Worm (Caenorhabditis elegans) whole organism, L4 larva: ENCODE measurements around the gene umps-1.

Experiments
- aha-1 ChIP-seq: fragments of 150-350 bp; peaks from one replicate; lab custom pipeline; 2014; ENCODE audit warnings: missing biosample characterization, missing genetic modification characterization
- attf-4 ChIP-seq: sonication (generic microtip); optimal IDR thresholded peaks from 3 replicates; lab custom pipeline; 2017; ENCODE audit warnings: missing biosample characterization, missing genetic modification characterization
- fkh-10 ChIP-seq: fragments of 150-350 bp; optimal IDR thresholded peaks from 2 replicates; lab custom pipeline; 2014; ENCODE audit warnings: missing biosample characterization, missing genetic modification reagents, missing genetic modification characterization
- hif-1 ChIP-seq, 2 experiments: sonication (generic microtip); optimal IDR thresholded peaks; 2 replicates each; lab custom pipeline; 2016 to 2017; ENCODE audit warnings: missing compliant biosample characterization in 2 of 2, missing genetic modification characterization in 2 of 2, missing genetic modification reagents in 2 of 2, missing genotype in 2 of 2, mild to moderate bottlenecking in 1 of 2
- lin-13 ChIP-seq: fragments of 150-350 bp; optimal IDR thresholded peaks from 2 replicates; lab custom pipeline; 2014; ENCODE audit warnings: missing biosample characterization, missing genetic modification reagents, missing genetic modification characterization
- nhr-76 ChIP-seq: fragments of 150-350 bp; optimal IDR thresholded peaks from 2 replicates; lab custom pipeline; 2014; ENCODE audit warnings: missing biosample characterization, missing genetic modification characterization
- nhr-77 ChIP-seq: fragments of 150-350 bp; optimal IDR thresholded peaks from 2 replicates; lab custom pipeline; 2014; ENCODE audit warnings: missing biosample characterization, missing genetic modification characterization
- pha-4 ChIP-seq, 2 experiments: fragments of 150-350 bp in 1 of 2; fragments of 200-800 bp in 1 of 2; sonication (Bioruptor generic) in 1 of 2; IDR thresholded peaks in 1 of 2; optimal IDR thresholded peaks in 1 of 2; 2 replicates each; pipeline versions ENCODE4 v1.3.6 to Lab custom; 2014 to 2022; ENCODE audit warnings: missing genetic modification characterization in 2 of 2, missing genetic modification reagents in 2 of 2, missing biosample characterization in 1 of 2, missing compliant biosample characterization in 1 of 2
- ztf-7 ChIP-seq: fragments of 150-350 bp; optimal IDR thresholded peaks from 2 replicates; lab custom pipeline; 2014; ENCODE audit warnings: missing biosample characterization, missing genetic modification characterization

- no peak for TF ChIP-seq nhr-76 (tag; lab: Kevin White, UChicago)
- TF ChIP-seq nhr-77 = no peak
- TF ChIP-seq hif-1 (tag; optimal IDR thresholded peaks at IDR 0.05; lab: Kevin White, UChicago) = no peak
- TF ChIP-seq pha-4 (GFP tag; IDR thresholded peaks at IDR 0.05; lab: Robert Waterston, UW) = no peak
- TF ChIP-seq pha-4 (tag; optimal IDR thresholded peaks at IDR 0.05; lab: Kevin White, UChicago) = no peak
- no peak for TF ChIP-seq lin-13 (GFP tag; lab: Kevin White, UChicago)
- TF ChIP-seq attf-4 (tag; lab: Kevin White, UChicago) = no peak
- no peak for TF ChIP-seq aha-1
- TF ChIP-seq ztf-7 (tag; lab: Kevin White, UChicago) = no peak
- TF ChIP-seq fkh-10 (GFP tag; lab: Kevin White, UChicago) = no peak
These were observed 38.5 kb upstream of the umps-1 start, which contains the start of gene M03C11.1 for ce11 chrIII:10395990-10396389.
